Worm (Caenorhabditis elegans) whole organism, L3 larva: ENCODE data around the gene nhr-187.

Source experiments
- R02D3.7 ChIP-seq: fragments of 150-350 bp; optimal IDR thresholded peaks from 2 replicates; lab custom pipeline; 2014; ENCODE audit warnings: missing biosample characterization, missing genetic modification characterization
- ZK546.5 ChIP-seq: sonication (generic microtip); optimal IDR thresholded peaks from 2 replicates; lab custom pipeline; 2017; ENCODE audit warnings: missing biosample characterization, missing genetic modification characterization
- aly-2 ChIP-seq: fragments of 150-350 bp; optimal IDR thresholded peaks from 2 replicates; lab custom pipeline; 2014; ENCODE audit warnings: missing biosample characterization, missing genetic modification characterization
- ama-1 ChIP-seq: fragments of 150-350 bp; optimal IDR thresholded peaks from 2 replicates; lab custom pipeline; 2018
- ceh-82 ChIP-seq: fragments of 150-350 bp; optimal IDR thresholded peaks from 2 replicates; lab custom pipeline; 2014; ENCODE audit warnings: missing biosample characterization, missing genetic modification characterization
- egl-27 ChIP-seq: sonication (generic microtip); optimal IDR thresholded peaks from 4 replicates; lab custom pipeline; 2017; ENCODE audit warnings: missing biosample characterization, missing genetic modification reagents, missing genetic modification characterization
- egl-5 ChIP-seq: fragments of 150-350 bp; optimal IDR thresholded peaks from 2 replicates; lab custom pipeline; 2017; ENCODE audit warnings: missing biosample characterization, missing genetic modification reagents, missing genetic modification characterization, inconsistent platforms
- elt-1 ChIP-seq: fragments of 150-350 bp; optimal IDR thresholded peaks from 2 replicates; lab custom pipeline; 2014; ENCODE audit warnings: missing biosample characterization, missing genetic modification characterization
- eor-1 ChIP-seq, 2 experiments: fragments of 150-350 bp; optimal IDR thresholded peaks; 2 replicates each; lab custom pipeline; 2014 to 2018; ENCODE audit warnings: missing biosample characterization in 2 of 2, missing genetic modification characterization in 2 of 2
- lsy-12 ChIP-seq: sonication (generic microtip); optimal IDR thresholded peaks from 2 replicates; lab custom pipeline; 2016; ENCODE audit warnings: mild to moderate bottlenecking, missing genetic modification characterization, missing compliant biosample characterization
- mdl-1 ChIP-seq: fragments of 150-350 bp; optimal IDR thresholded peaks from 2 replicates; lab custom pipeline; 2014; ENCODE audit warnings: missing biosample characterization, missing genetic modification characterization
- nfya-1 ChIP-seq: sonication (generic microtip); optimal IDR thresholded peaks from 2 replicates; lab custom pipeline; 2017; ENCODE audit warnings: missing genetic modification characterization, mild to moderate bottlenecking, missing compliant biosample characterization, antibody characterized with exemption, moderate library complexity; ENCODE audit not compliant: insufficient read depth
- nhr-11 ChIP-seq: fragments of 150-350 bp; optimal IDR thresholded peaks from 2 replicates; lab custom pipeline; 2014; ENCODE audit warnings: missing biosample characterization, missing genetic modification characterization
- nhr-23 ChIP-seq: fragments of 150-350 bp; optimal IDR thresholded peaks from 2 replicates; lab custom pipeline; 2014; ENCODE audit warnings: missing biosample characterization, missing genetic modification reagents, missing genetic modification characterization
- nhr-237 ChIP-seq: fragments of 150-350 bp; optimal IDR thresholded peaks from 2 replicates; lab custom pipeline; 2014; ENCODE audit warnings: missing biosample characterization, missing genetic modification characterization
- nhr-25 ChIP-seq: sonication (generic microtip); optimal IDR thresholded peaks from 2 replicates; lab custom pipeline; 2017; ENCODE audit warnings: missing biosample characterization, missing genetic modification characterization
- nhr-43 ChIP-seq: sonication (generic microtip); optimal IDR thresholded peaks from 2 replicates; lab custom pipeline; 2016; ENCODE audit warnings: mild to moderate bottlenecking, missing genetic modification characterization, missing compliant biosample characterization; ENCODE audit not compliant: poor library complexity, severe bottlenecking
- nhr-67 ChIP-seq: fragments of 150-350 bp; optimal IDR thresholded peaks from 2 replicates; lab custom pipeline; 2014; ENCODE audit warnings: missing biosample characterization, missing genetic modification characterization
- nhr-76 ChIP-seq: fragments of 150-350 bp; sonication (generic microtip); optimal IDR thresholded peaks from 5 replicates; lab custom pipeline; 2014; ENCODE audit warnings: missing biosample characterization, missing genetic modification characterization
- nhr-77 ChIP-seq: fragments of 150-350 bp; optimal IDR thresholded peaks from 2 replicates; lab custom pipeline; 2014; ENCODE audit warnings: missing biosample characterization, missing genetic modification characterization
- pha-4 ChIP-seq: fragments of 150-350 bp; optimal IDR thresholded peaks from 2 replicates; lab custom pipeline; 2014; ENCODE audit warnings: missing biosample characterization, missing genetic modification reagents, missing genetic modification characterization
- skn-1 ChIP-seq: fragments of 150-350 bp; optimal IDR thresholded peaks from 2 replicates; lab custom pipeline; 2014; ENCODE audit warnings: missing biosample characterization, missing genetic modification characterization
- snpc-4 ChIP-seq: fragments of 150-350 bp; optimal IDR thresholded peaks from 2 replicates; lab custom pipeline; 2014; ENCODE audit warnings: missing biosample characterization, missing genetic modification characterization
- unc-39 ChIP-seq: sonication (generic microtip); optimal IDR thresholded peaks from 4 replicates; lab custom pipeline; 2017; ENCODE audit warnings: missing biosample characterization, missing genetic modification characterization
- zag-1 ChIP-seq: fragments of 150-350 bp; optimal IDR thresholded peaks from 2 replicates; lab custom pipeline; 2014; ENCODE audit warnings: missing biosample characterization, missing genetic modification characterization
- ztf-11 ChIP-seq: fragments of 150-350 bp; optimal IDR thresholded peaks from 2 replicates; lab custom pipeline; 2014; ENCODE audit warnings: missing biosample characterization, missing genetic modification characterization

nhr-187 gene

ce11 chrV:3874102-3874744 is 11.5 kb upstream of the nhr-187 start, which contains the start of gene nhr-158:
TSS of gene nhr-158 (minus strand) at chrV:3874152.
- TF ChIP-seq ceh-82: no peak
- no peak for TF ChIP-seq nhr-237 (tag; lab: Kevin White, UChicago)
- TF ChIP-seq skn-1 (tag; lab: Kevin White, UChicago): peak; percentile 6
- no peak for TF ChIP-seq snpc-4
- TF ChIP-seq nhr-23 (tag; lab: Kevin White, UChicago): no peak

ce11 chrV:3870359-3870758 is 7.6 kb upstream of the nhr-187 start:
- TF ChIP-seq ZK546.5 (tag; lab: Kevin White, UChicago) (no peak), nhr-11 (peak; percentile 81)
- TF ChIP-seq, all 47 proteins: peak for 1

ce11 chrV:3868905-3869304 is 6.2 kb upstream of the nhr-187 start, which contains the start of gene nhr-157:
TSS of gene nhr-157 (minus strand) at chrV:3869005.
- TF ChIP-seq elt-1 (tag; lab: Kevin White, UChicago): no peak
- no peak for TF ChIP-seq nhr-67
- no peak for TF ChIP-seq zag-1 (tag; lab: Kevin White, UChicago)
- TF ChIP-seq nfya-1 (tag; lab: Kevin White, UChicago): no peak
- TF ChIP-seq, all 47 proteins: peak for 0

- TF ChIP-seq nfya-1 (tag; lab: Kevin White, UChicago) (no peak), nhr-43 (tag; lab: Kevin White, UChicago) (no peak), elt-1 (tag; lab: Kevin White, UChicago) (peak; percentile 58), skn-1 (tag; lab: Kevin White, UChicago) (no peak), mdl-1 (tag; lab: Kevin White, UChicago) (no peak), ama-1 (lab: Kevin White, UChicago) (no peak), lsy-12 (tag; lab: Kevin White, UChicago) (no peak), nhr-11 (no peak), nhr-25 (peak; percentile 42), zag-1 (tag; lab: Kevin White, UChicago) (no peak), ZK546.5 (tag; lab: Kevin White, UChicago) (no peak), R02D3.7 (tag; lab: Kevin White, UChicago) (no peak)
- TF ChIP-seq, all 47 proteins: peak for 2
These were observed 2.5 kb upstream of the nhr-187 start for ce11 chrV:3865273-3865672.

- TF ChIP-seq nhr-23 (tag; lab: Kevin White, UChicago): no peak
- TF ChIP-seq nhr-77 (tag; lab: Kevin White, UChicago): no peak
- no peak for TF ChIP-seq aly-2 (tag; lab: Kevin White, UChicago)
- no peak for TF ChIP-seq ztf-11 (tag; lab: Kevin White, UChicago)
- TF ChIP-seq nfya-1 (tag; lab: Kevin White, UChicago): no peak
- no peak for TF ChIP-seq nhr-43 (tag; lab: Kevin White, UChicago)
- TF ChIP-seq R02D3.7 (tag; lab: Kevin White, UChicago): no peak
- TF ChIP-seq unc-39: no peak
- no peak for TF ChIP-seq egl-5
- TF ChIP-seq, all 47 proteins: peak for 0
These were observed 2.6 kb downstream of the nhr-187 start, which contains the start of gene nhr-189 for ce11 chrV:3860123-3860522. TSS of gene nhr-189 (minus strand) at chrV:3860243.

ce11 chrV:3857778-3858177 is 5.0 kb downstream of the nhr-187 start, which contains the start of gene nhr-188:
TSS of gene nhr-188 (minus strand) at chrV:3857861.
- TF ChIP-seq skn-1 (tag; lab: Kevin White, UChicago) (no peak), nhr-11 (peak; percentile 4), nhr-76 (no peak), mdl-1 (tag; lab: Kevin White, UChicago) (no peak), eor-1 (tag; optimal IDR thresholded peaks at IDR 0.05; lab: Kevin White, UChicago) (no peak), ama-1 (lab: Kevin White, UChicago) (no peak)
- TF ChIP-seq, all 47 proteins: peak for 1

- TF ChIP-seq ztf-11 (tag; lab: Kevin White, UChicago): no peak
- no peak for TF ChIP-seq unc-39
- no peak for TF ChIP-seq egl-27 (tag; lab: Kevin White, UChicago)
- TF ChIP-seq mdl-1 (tag; lab: Kevin White, UChicago): no peak
- no peak for TF ChIP-seq pha-4 (tag; lab: Kevin White, UChicago)
- TF ChIP-seq, all 47 proteins: peak for 0
These were observed 6.8 kb downstream of the nhr-187 start for ce11 chrV:3855916-3856315.
